Worm (Caenorhabditis elegans) whole organism, mixed stage, embryonic: ENCODE measurements around the gene apl-1.

Experiments
- M03D4.4 ChIP-seq: sonication (generic microtip); optimal IDR thresholded peaks from 2 replicates; lab custom pipeline; 2017; ENCODE audit warnings: mild to moderate bottlenecking, missing genetic modification characterization, missing compliant biosample characterization
- bed-3 ChIP-seq: fragments of 200-800 bp; sonication (Bioruptor generic); optimal IDR thresholded peaks from 3 replicates; lab custom pipeline; 2018; ENCODE audit warnings: mild to moderate bottlenecking, missing genetic modification characterization, moderate library complexity, missing compliant biosample characterization
- blmp-1 ChIP-seq: fragments of 150-350 bp; optimal IDR thresholded peaks from 2 replicates; lab custom pipeline; 2014; ENCODE audit warnings: missing biosample characterization, missing genetic modification characterization
- ceh-39 ChIP-seq: fragments of 150-350 bp; optimal IDR thresholded peaks from 2 replicates; lab custom pipeline; 2014; ENCODE audit warnings: missing biosample characterization, missing genetic modification characterization
- ceh-43 ChIP-seq: fragments of 200-800 bp; sonication (Bioruptor generic); optimal IDR thresholded peaks from 2 replicates; lab custom pipeline; 2018; ENCODE audit warnings: mild to moderate bottlenecking, missing genetic modification characterization, moderate library complexity, missing compliant biosample characterization
- ceh-83 ChIP-seq: fragments of 200-800 bp; sonication (Bioruptor generic); optimal IDR thresholded peaks from 2 replicates; lab custom pipeline; 2018; ENCODE audit warnings: mild to moderate bottlenecking, missing genetic modification characterization, missing compliant biosample characterization
- ces-1 ChIP-seq: fragments of 150-350 bp; optimal IDR thresholded peaks from 2 replicates; lab custom pipeline; 2014; ENCODE audit warnings: missing biosample characterization, missing genetic modification reagents, missing genetic modification characterization
- cnd-1 ChIP-seq: fragments of 200-800 bp; sonication (Bioruptor generic); optimal IDR thresholded peaks from 2 replicates; lab custom pipeline; 2018; ENCODE audit warnings: mild to moderate bottlenecking, missing genetic modification characterization, missing compliant biosample characterization
- drap-1 ChIP-seq: fragments of 200-800 bp; sonication (Bioruptor generic); optimal IDR thresholded peaks from 3 replicates; lab custom pipeline; 2018; ENCODE audit warnings: mild to moderate bottlenecking, missing genetic modification characterization, missing compliant biosample characterization
- elt-1 ChIP-seq: sonication (generic microtip); optimal IDR thresholded peaks from 2 replicates; lab custom pipeline; 2017; ENCODE audit warnings: missing genetic modification characterization, mild to moderate bottlenecking, missing compliant biosample characterization, antibody characterized with exemption, moderate library complexity, borderline replicate concordance; ENCODE audit not compliant: insufficient read depth
- elt-3 ChIP-seq: fragments of 150-350 bp; optimal IDR thresholded peaks from 2 replicates; lab custom pipeline; 2014; ENCODE audit warnings: missing biosample characterization, missing genetic modification characterization
- flh-1 ChIP-seq: fragments of 200-800 bp; sonication (Bioruptor generic); optimal IDR thresholded peaks from 2 replicates; lab custom pipeline; 2018; ENCODE audit warnings: mild to moderate bottlenecking, missing genetic modification characterization, moderate library complexity, missing compliant biosample characterization
- ham-2 ChIP-seq: fragments of 200-800 bp; sonication (Bioruptor generic); optimal IDR thresholded peaks from 2 replicates; lab custom pipeline; 2018; ENCODE audit warnings: mild to moderate bottlenecking, missing genetic modification characterization, missing compliant biosample characterization
- hlh-1 ChIP-seq: fragments of 150-350 bp; optimal IDR thresholded peaks from 2 replicates; lab custom pipeline; 2014; ENCODE audit warnings: missing biosample characterization, missing genetic modification reagents, missing genetic modification characterization
- lin-13 ChIP-seq: fragments of 150-350 bp; optimal IDR thresholded peaks from 2 replicates; lab custom pipeline; 2014; ENCODE audit warnings: missing biosample characterization, missing genetic modification characterization
- lin-32 ChIP-seq: fragments of 200-800 bp; sonication (Bioruptor generic); optimal IDR thresholded peaks from 2 replicates; lab custom pipeline; 2018; ENCODE audit warnings: mild to moderate bottlenecking, missing genetic modification characterization, missing compliant biosample characterization
- lsy-2 ChIP-seq: fragments of 150-350 bp; optimal IDR thresholded peaks from 2 replicates; lab custom pipeline; 2014; ENCODE audit warnings: missing biosample characterization, missing genetic modification characterization
- mab-5 ChIP-seq: fragments of 150-350 bp; optimal IDR thresholded peaks from 2 replicates; lab custom pipeline; 2014; ENCODE audit warnings: missing biosample characterization, missing genetic modification characterization
- mep-1 ChIP-seq: fragments of 150-350 bp; optimal IDR thresholded peaks from 2 replicates; lab custom pipeline; 2017; ENCODE audit warnings: missing biosample characterization, missing genetic modification reagents, missing genetic modification characterization, inconsistent platforms
- mls-2 ChIP-seq: sonication (generic microtip); optimal IDR thresholded peaks from 2 replicates; lab custom pipeline; 2016; ENCODE audit warnings: mild to moderate bottlenecking, missing genetic modification characterization, moderate library complexity, missing compliant biosample characterization
- nhr-12 ChIP-seq: fragments of 150-350 bp; optimal IDR thresholded peaks from 2 replicates; lab custom pipeline; 2014; ENCODE audit warnings: missing biosample characterization, missing genetic modification characterization
- nhr-2 ChIP-seq: fragments of 150-350 bp; optimal IDR thresholded peaks from 2 replicates; lab custom pipeline; 2014; ENCODE audit warnings: missing biosample characterization, missing genetic modification characterization
- nhr-237 ChIP-seq: fragments of 150-350 bp; optimal IDR thresholded peaks from 2 replicates; lab custom pipeline; 2014; ENCODE audit warnings: missing biosample characterization, missing genetic modification characterization
- nhr-28 ChIP-seq: fragments of 150-350 bp; optimal IDR thresholded peaks from 2 replicates; lab custom pipeline; 2014; ENCODE audit warnings: missing biosample characterization, missing genetic modification characterization
- nhr-76 ChIP-seq: sonication (generic microtip); optimal IDR thresholded peaks from 2 replicates; lab custom pipeline; 2017; ENCODE audit warnings: missing biosample characterization, missing genetic modification characterization
- pha-4 ChIP-seq: fragments of 150-350 bp; optimal IDR thresholded peaks from 2 replicates; lab custom pipeline; 2018; ENCODE audit warnings: missing biosample characterization, missing genetic modification reagents, missing genetic modification characterization
- sem-2 ChIP-seq: fragments of 200-800 bp; sonication (Bioruptor generic); optimal IDR thresholded peaks from 2 replicates; lab custom pipeline; 2018; ENCODE audit warnings: mild to moderate bottlenecking, missing genetic modification characterization, missing compliant biosample characterization
- snpc-4 ChIP-seq: fragments of 150-350 bp; optimal IDR thresholded peaks from 2 replicates; lab custom pipeline; 2014; ENCODE audit warnings: missing biosample characterization, missing genetic modification characterization
- sptf-1 ChIP-seq: sonication (generic microtip); optimal IDR thresholded peaks from 2 replicates; lab custom pipeline; 2017; ENCODE audit warnings: mild to moderate bottlenecking, missing genetic modification characterization, moderate library complexity, missing compliant biosample characterization
- tbx-8 ChIP-seq: fragments of 200-800 bp; sonication (Bioruptor generic); optimal IDR thresholded peaks from 2 replicates; lab custom pipeline; 2018; ENCODE audit warnings: mild to moderate bottlenecking, missing genetic modification characterization, moderate library complexity, missing compliant biosample characterization
- unc-120 ChIP-seq: sonication (generic microtip); optimal IDR thresholded peaks from 2 replicates; lab custom pipeline; 2017; ENCODE audit warnings: missing genetic modification characterization, missing compliant biosample characterization; ENCODE audit not compliant: poor library complexity, severe bottlenecking
- unc-39 ChIP-seq: fragments of 150-350 bp; optimal IDR thresholded peaks from 2 replicates; lab custom pipeline; 2014; ENCODE audit warnings: missing biosample characterization, missing genetic modification characterization
- unc-62 ChIP-seq: fragments of 150-350 bp; optimal IDR thresholded peaks from 2 replicates; lab custom pipeline; 2014; ENCODE audit warnings: missing biosample characterization, missing genetic modification reagents, missing genetic modification characterization
- zip-8 ChIP-seq: fragments of 150-350 bp; optimal IDR thresholded peaks from 2 replicates; lab custom pipeline; 2014; ENCODE audit warnings: missing biosample characterization, missing genetic modification characterization
- ztf-11 ChIP-seq: fragments of 150-350 bp; optimal IDR thresholded peaks from 2 replicates; lab custom pipeline; 2014; ENCODE audit warnings: missing biosample characterization, missing genetic modification characterization

apl-1 gene

DNA sequence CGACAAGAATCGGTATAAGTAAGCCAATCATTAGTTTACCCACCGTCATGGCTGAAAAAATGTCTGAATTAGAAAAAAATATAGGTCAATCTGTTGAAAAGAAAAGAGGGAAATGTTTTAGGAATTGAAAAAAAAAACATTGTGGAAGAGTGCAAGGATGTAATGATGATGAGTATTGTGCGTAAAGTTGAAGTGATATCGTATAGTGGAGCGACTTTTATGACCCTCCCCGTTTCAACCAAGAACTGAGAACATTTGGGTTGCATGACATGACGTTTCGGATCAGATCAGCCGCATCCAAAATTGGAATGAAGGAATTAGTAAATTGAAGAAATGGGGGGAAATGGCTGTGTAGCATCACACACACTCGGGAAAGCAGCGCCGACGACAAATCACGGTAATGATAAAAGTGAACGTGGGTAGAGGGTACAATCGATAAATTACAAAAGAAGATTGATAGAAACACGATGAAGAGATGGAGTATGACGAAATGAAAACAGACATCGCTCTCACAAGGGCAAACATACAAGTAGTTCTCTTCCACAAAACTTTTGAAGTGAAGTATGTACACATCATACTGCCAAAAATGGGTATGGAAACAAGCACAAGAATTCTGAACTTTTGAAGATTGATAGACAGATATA lies at the start of gene apl-1:
TSS of gene apl-1 (minus strand) at position 51 of the 644 bp plus-strand sequence.
- no peak for TF ChIP-seq ztf-11 (tag; lab: Kevin White, UChicago)
- TF ChIP-seq unc-39 (tag; lab: Kevin White, UChicago): no peak
- TF ChIP-seq lsy-2 (tag; lab: Kevin White, UChicago): no peak
- TF ChIP-seq blmp-1: no peak
- TF ChIP-seq unc-62 (GFP tag; lab: Kevin White, UChicago): no peak
- no peak for TF ChIP-seq sptf-1 (tag; lab: Kevin White, UChicago)
- no peak for TF ChIP-seq ham-2 (GFP tag; lab: Kevin White, UChicago)

DNA sequence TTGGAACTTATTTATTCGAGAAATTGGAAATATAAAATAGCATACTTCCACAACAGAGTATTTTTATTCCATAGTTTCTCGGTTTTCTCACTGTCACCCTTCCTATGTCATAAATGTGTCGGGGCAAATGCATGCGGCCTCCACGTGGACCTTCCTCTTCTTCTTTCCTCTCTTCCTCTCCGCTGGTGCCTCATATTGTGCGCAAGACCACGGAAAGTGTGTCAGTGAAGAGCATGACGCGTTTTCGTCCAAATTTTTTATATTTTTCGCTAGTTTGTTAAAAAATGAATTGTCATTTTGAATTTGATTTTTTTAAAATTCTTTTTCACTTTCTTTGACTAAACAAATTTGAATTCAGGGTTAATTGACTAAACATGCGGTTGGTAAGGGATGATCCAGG lies 48.4 kb upstream of the apl-1 start, which contains the start of gene mans-3:
TSS of gene mans-3 (plus strand) at position 359 of the 400 bp plus-strand sequence.
- TF ChIP-seq elt-3 (tag; lab: Kevin White, UChicago): no peak
- no peak for TF ChIP-seq tbx-8 (GFP tag; lab: Kevin White, UChicago)
- no peak for TF ChIP-seq elt-1 (tag; lab: Kevin White, UChicago)
- TF ChIP-seq drap-1: no peak
- TF ChIP-seq unc-120 (tag; lab: Kevin White, UChicago): no peak
- no peak for TF ChIP-seq pha-4 (tag; lab: Kevin White, UChicago)
- TF ChIP-seq mab-5: no peak
- peak; percentile 63 for TF ChIP-seq lsy-2 (tag; lab: Kevin White, UChicago)
- no peak for TF ChIP-seq snpc-4
- peak; percentile 26 for TF ChIP-seq lin-32 (GFP tag; lab: Kevin White, UChicago)
- TF ChIP-seq ceh-39: no peak
- TF ChIP-seq mep-1 (tag; lab: Kevin White, UChicago): peak; percentile 97
- TF ChIP-seq ceh-83: no peak
- no peak for TF ChIP-seq sem-2 (GFP tag; lab: Kevin White, UChicago)
- peak; percentile 33 for TF ChIP-seq nhr-2 (tag; lab: Kevin White, UChicago)
- TF ChIP-seq M03D4.4: peak; percentile 68
- peak; percentile 59 for TF ChIP-seq ztf-11 (tag; lab: Kevin White, UChicago)
- TF ChIP-seq ceh-43 (GFP tag; lab: Kevin White, UChicago): peak; percentile 27
- no peak for TF ChIP-seq ham-2 (GFP tag; lab: Kevin White, UChicago)
- peak; percentile 12 for TF ChIP-seq nhr-237 (tag; lab: Kevin White, UChicago)
- TF ChIP-seq nhr-28 (tag; lab: Kevin White, UChicago): no peak
- no peak for TF ChIP-seq hlh-1 (tag; lab: Kevin White, UChicago)
- peak; percentile 65 for TF ChIP-seq lin-13 (tag; lab: Kevin White, UChicago)
- TF ChIP-seq blmp-1: no peak
- TF ChIP-seq sptf-1 (tag; lab: Kevin White, UChicago): peak; percentile 90
- peak; percentile 73 for TF ChIP-seq cnd-1 (tag; lab: Kevin White, UChicago)
- TF ChIP-seq nhr-12: no peak
- peak; percentile 67 for TF ChIP-seq mls-2 (tag; lab: Kevin White, UChicago)
- peak; percentile 3 for TF ChIP-seq nhr-76 (tag; lab: Kevin White, UChicago)
- TF ChIP-seq zip-8 (tag; lab: Kevin White, UChicago): no peak
- TF ChIP-seq unc-62 (GFP tag; lab: Kevin White, UChicago): peak; percentile 72
- TF ChIP-seq ces-1 (GFP tag; lab: Kevin White, UChicago): peak; percentile 40
- TF ChIP-seq unc-39 (tag; lab: Kevin White, UChicago): no peak
- TF ChIP-seq bed-3 (GFP tag; lab: Kevin White, UChicago): no peak
- peak; percentile 35 for TF ChIP-seq flh-1 (GFP tag; lab: Kevin White, UChicago)

DNA sequence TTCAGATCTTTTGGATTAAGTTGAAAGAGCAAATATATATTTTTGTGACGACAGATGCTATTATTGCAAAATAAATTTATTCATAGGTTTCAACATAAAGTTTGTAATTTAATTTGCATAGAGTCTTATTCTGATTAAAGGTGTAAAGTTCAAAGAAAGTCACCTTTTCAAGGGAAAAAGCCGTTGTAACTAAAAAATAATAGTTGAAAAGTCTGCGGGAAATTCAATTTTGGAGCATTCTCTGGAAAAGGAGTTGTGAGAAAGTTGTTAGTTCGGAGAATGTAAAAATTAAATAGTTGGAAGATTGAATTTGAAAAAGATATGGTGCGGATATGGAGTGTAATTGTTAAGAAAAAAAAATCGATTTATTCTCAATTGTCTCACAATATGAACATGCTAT lies 47.4 kb upstream of the apl-1 start:
- no peak for TF ChIP-seq ces-1 (GFP tag; lab: Kevin White, UChicago)
- TF ChIP-seq nhr-2 (tag; lab: Kevin White, UChicago): no peak
- no peak for TF ChIP-seq elt-1 (tag; lab: Kevin White, UChicago)
- TF ChIP-seq ham-2 (GFP tag; lab: Kevin White, UChicago): no peak
- TF ChIP-seq unc-120 (tag; lab: Kevin White, UChicago): no peak
- no peak for TF ChIP-seq nhr-12
- no peak for TF ChIP-seq sem-2 (GFP tag; lab: Kevin White, UChicago)
- TF ChIP-seq hlh-1 (tag; lab: Kevin White, UChicago): no peak
- TF ChIP-seq snpc-4: no peak
- no peak for TF ChIP-seq drap-1
- TF ChIP-seq ceh-83: no peak
- no peak for TF ChIP-seq ztf-11 (tag; lab: Kevin White, UChicago)
- no peak for TF ChIP-seq zip-8 (tag; lab: Kevin White, UChicago)
- TF ChIP-seq ceh-39: no peak
- TF ChIP-seq lin-13 (tag; lab: Kevin White, UChicago): no peak
- TF ChIP-seq mep-1 (tag; lab: Kevin White, UChicago): no peak
- TF ChIP-seq nhr-237 (tag; lab: Kevin White, UChicago): no peak
- TF ChIP-seq tbx-8 (GFP tag; lab: Kevin White, UChicago): no peak
- TF ChIP-seq ceh-43 (GFP tag; lab: Kevin White, UChicago): no peak
- TF ChIP-seq cnd-1 (tag; lab: Kevin White, UChicago): no peak
